Worm (Caenorhabditis elegans) whole organism, L4 larva: ENCODE data around the gene B0410.3.

ENCODE experiments used
- R02D3.7 ChIP-seq: fragments of 150-350 bp; sonication (generic microtip); optimal IDR thresholded peaks from 3 replicates; lab custom pipeline; 2014; ENCODE audit warnings: missing biosample characterization, missing genetic modification characterization
- ZK546.5 ChIP-seq, 2 experiments: sonication (generic microtip); optimal IDR thresholded peaks; 2 replicates each; lab custom pipeline; 2017; ENCODE audit warnings: missing biosample characterization in 2 of 2, missing genetic modification characterization in 2 of 2
- aly-2 ChIP-seq: sonication (generic microtip); optimal IDR thresholded peaks from 2 replicates; lab custom pipeline; 2018; ENCODE audit warnings: missing biosample characterization, missing genetic modification characterization
- lin-1 ChIP-seq: fragments of 200-800 bp; sonication (Bioruptor generic); IDR thresholded peaks from 2 replicates; pipeline ENCODE4 v1.3.6; 2022; ENCODE audit warnings: missing genetic modification reagents, missing genetic modification characterization, missing compliant biosample characterization
- unc-39 ChIP-seq: sonication (generic microtip); optimal IDR thresholded peaks from 2 replicates; lab custom pipeline; 2017; ENCODE audit warnings: missing biosample characterization, missing genetic modification characterization

DNA sequence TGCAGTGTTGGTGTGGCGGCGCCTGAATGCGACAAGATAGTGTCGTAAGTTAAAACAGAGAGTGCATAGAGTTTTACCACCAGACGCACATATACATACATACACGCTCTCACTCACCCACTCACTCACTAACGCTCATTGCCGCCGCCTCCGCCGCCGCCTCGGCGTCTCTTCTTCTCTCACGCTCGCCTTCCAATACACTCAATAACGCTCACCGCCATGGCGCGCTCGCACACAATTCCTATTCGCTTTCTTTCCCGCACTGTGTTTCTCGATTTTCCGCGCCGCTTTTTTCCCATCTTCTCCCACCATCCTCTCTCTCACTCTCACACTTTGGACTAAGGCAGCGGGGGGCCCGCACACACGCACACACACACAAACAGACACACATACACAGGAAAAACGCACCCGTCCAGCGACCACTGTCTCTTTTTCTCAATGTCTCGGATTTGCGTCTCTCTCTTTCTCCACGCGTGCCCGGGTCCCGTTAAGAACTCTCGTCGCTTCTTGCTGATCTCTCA is 38.8 kb downstream of the B0410.3 start, which contains the start of gene kin-29:
- TF ChIP-seq R02D3.7 (tag; lab: Kevin White, UChicago) (no peak), lin-1 (GFP tag; lab: Robert Waterston, UW) (peak; percentile 37; the same call in 1 of the 2 replicates), unc-39 (no peak), aly-2 (no peak), ZK546.5 (tag; optimal IDR thresholded peaks at IDR 0.05; lab: Kevin White, UChicago) (no peak)
